Worm (Caenorhabditis elegans): ENCODE measurements around the gene clec-162.

ce11 chrIII:9711163-9711562, 13.9 kb downstream of the clec-162 start:
- TF ChIP-seq scrt-1 (GFP tag; IDR thresholded peaks at IDR 0.05) = no peak
- TF ChIP-seq ceh-36 (tag; optimal IDR thresholded peaks at IDR 0.05) = no peak
- TF ChIP-seq F13C5.2 (tag; optimal IDR thresholded peaks at IDR 0.05) = no peak
- no peak for TF ChIP-seq ama-1 (optimal IDR thresholded peaks at IDR 0.05)
- no peak for TF ChIP-seq tbx-11 (GFP tag; IDR thresholded peaks at IDR 0.05)
- no peak for TF ChIP-seq hnd-1 (tag; optimal IDR thresholded peaks at IDR 0.05)
- no peak for TF ChIP-seq flt-1 (GFP tag; IDR thresholded peaks at IDR 0.05)
- TF ChIP-seq hmg-4 (GFP tag; optimal IDR thresholded peaks at IDR 0.05) = no peak
- TF ChIP-seq tra-4 (tag; optimal IDR thresholded peaks at IDR 0.05) = no peak
- TF ChIP-seq pes-1 (GFP tag; IDR thresholded peaks at IDR 0.05) = no peak
- TF ChIP-seq sea-1 (GFP tag; conservative IDR thresholded peaks at IDR 0.05) = no peak
